Fruit fly (Drosophila melanogaster): ENCODE results near the gene Ir68a.

The Ir68a gene

DNA sequence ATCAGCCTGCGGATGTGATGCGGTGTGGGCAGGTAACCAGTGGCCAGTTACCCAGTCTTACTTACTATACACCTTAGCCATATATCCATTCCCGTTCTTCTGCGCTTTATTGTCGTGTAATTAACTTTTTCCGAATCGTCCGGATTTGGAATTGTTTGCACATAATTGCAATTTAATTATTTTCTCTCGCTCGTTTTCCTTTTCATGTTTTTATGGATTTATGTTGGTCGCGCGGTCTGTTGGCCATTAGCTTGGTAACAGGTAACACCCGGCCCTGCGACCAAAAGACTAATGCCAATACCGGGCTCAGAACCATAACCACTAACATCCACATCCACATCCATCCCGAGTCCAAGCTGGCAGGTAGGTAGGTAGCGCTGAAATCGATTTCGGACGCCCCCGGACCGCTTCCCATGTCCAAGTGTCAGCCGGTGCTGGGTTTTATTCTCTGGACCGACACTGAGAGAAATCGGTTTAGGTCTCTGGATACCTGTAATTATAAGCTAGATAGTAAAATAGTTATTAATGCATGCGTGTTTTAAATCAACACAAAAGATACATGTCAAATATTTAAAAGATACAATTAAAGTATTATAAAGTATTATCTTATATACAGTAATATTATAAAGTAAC lies 1.2 kb upstream of the Ir68a start (continued):
- no peak for TF ChIP-seq CG13296 (GFP tag; optimal IDR thresholded peaks at IDR 0.05)
- TF ChIP-seq kah (GFP tag; optimal IDR thresholded peaks at IDR 0.05): no peak
- TF ChIP-seq Mad (GFP tag; optimal IDR thresholded peaks at IDR 0.05): no peak
- no peak for TF ChIP-seq gce (GFP tag; IDR thresholded peaks at IDR 0.05)
- peak; percentile 90 for TF ChIP-seq cad (GFP tag; optimal IDR thresholded peaks at IDR 0.05)
- no peak for TF ChIP-seq Camta (GFP tag; optimal IDR thresholded peaks at IDR 0.05)
- TF ChIP-seq sc (optimal IDR thresholded peaks at IDR 0.05): no peak
- no peak for TF ChIP-seq sc (GFP tag; optimal IDR thresholded peaks at IDR 0.05)
- TF ChIP-seq Med (GFP tag): peak; percentile 55
- TF ChIP-seq amos (GFP tag; IDR thresholded peaks at IDR 0.05; ENCODE audit: partially characterized antibody): no peak
- TF ChIP-seq nmo (GFP tag; optimal IDR thresholded peaks at IDR 0.05): peak; percentile 13
- TF ChIP-seq schlank (tag; optimal IDR thresholded peaks at IDR 0.05): no peak
- TF ChIP-seq btn (GFP tag; optimal IDR thresholded peaks at IDR 0.05): no peak
- no peak for TF ChIP-seq Doc3 (GFP tag; IDR thresholded peaks at IDR 0.05; ENCODE audit: partially characterized antibody)
- no peak for TF ChIP-seq HmgZ (tag; optimal IDR thresholded peaks at IDR 0.05)
- no peak for TF ChIP-seq Eip74EF (GFP tag; optimal IDR thresholded peaks at IDR 0.05)
- TF ChIP-seq CG9797 (GFP tag; optimal IDR thresholded peaks at IDR 0.05): no peak
- TF ChIP-seq CG7556 (GFP tag; optimal IDR thresholded peaks at IDR 0.05): no peak
- no peak for TF ChIP-seq CG15011 (GFP tag; optimal IDR thresholded peaks at IDR 0.05)
- no peak for TF ChIP-seq sr (GFP tag; IDR thresholded peaks at IDR 0.05)
- TF ChIP-seq Drgx (GFP tag; IDR thresholded peaks at IDR 0.05): no peak
- TF ChIP-seq Chrac-16 (GFP tag; optimal IDR thresholded peaks at IDR 0.05): no peak
- TF ChIP-seq CG18262 (tag; optimal IDR thresholded peaks at IDR 0.05): peak; percentile 35
- no peak for TF ChIP-seq CG4820 (GFP tag; optimal IDR thresholded peaks at IDR 0.05)
- TF ChIP-seq ac (GFP tag; optimal IDR thresholded peaks at IDR 0.05): no peak
- peak; percentile 86 for TF ChIP-seq CG7271 (tag; optimal IDR thresholded peaks at IDR 0.05)
- TF ChIP-seq chif (GFP tag; optimal IDR thresholded peaks at IDR 0.05): no peak
- TF ChIP-seq CG9876 (GFP tag; optimal IDR thresholded peaks at IDR 0.05): no peak
- no peak for TF ChIP-seq Hand (GFP tag; optimal IDR thresholded peaks at IDR 0.05)
- TF ChIP-seq NFAT (GFP tag; IDR thresholded peaks at IDR 0.05): no peak

DNA sequence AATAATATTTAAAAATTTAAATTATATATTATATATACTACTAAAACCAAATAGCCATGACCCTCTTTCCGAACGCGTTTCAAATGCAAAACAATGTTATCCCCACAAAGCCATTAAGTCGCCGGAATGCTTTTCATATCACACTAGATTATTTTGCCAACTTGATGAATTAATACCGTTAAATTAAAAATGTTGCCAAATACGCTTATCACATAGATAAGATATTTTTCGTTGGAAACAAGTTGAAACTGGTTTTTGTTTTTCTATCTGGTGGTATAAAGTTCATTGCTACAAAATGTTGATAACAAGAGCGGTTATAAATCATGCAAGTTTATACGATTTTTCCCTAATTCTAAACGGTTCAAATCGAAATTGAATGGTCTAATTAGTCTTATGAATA lies 2.5 kb downstream of the Ir68a start:
- TF ChIP-seq ato (GFP tag; IDR thresholded peaks at IDR 0.05; ENCODE audit: partially characterized antibody) (no peak), ac (GFP tag; optimal IDR thresholded peaks at IDR 0.05) (no peak), exex (tag; optimal IDR thresholded peaks at IDR 0.05) (peak; percentile 93), Drgx (GFP tag; IDR thresholded peaks at IDR 0.05) (no peak), CG15269 (tag; optimal IDR thresholded peaks at IDR 0.05) (no peak), gem (tag; optimal IDR thresholded peaks at IDR 0.05) (peak; percentile 67), Sry-δ (GFP tag; optimal IDR thresholded peaks at IDR 0.05) (no peak), shn (GFP tag; optimal IDR thresholded peaks at IDR 0.05) (no peak), Mes4 (GFP tag; optimal IDR thresholded peaks at IDR 0.05) (no peak), lab (GFP tag; optimal IDR thresholded peaks at IDR 0.05) (peak; percentile 12), mirr (GFP tag; optimal IDR thresholded peaks at IDR 0.05) (peak; percentile 80), yki (optimal IDR thresholded peaks at IDR 0.05) (no peak), stwl (tag; optimal IDR thresholded peaks at IDR 0.05) (no peak), sug (tag; optimal IDR thresholded peaks at IDR 0.05) (peak; percentile 20), Antp (GFP tag; optimal IDR thresholded peaks at IDR 0.05) (no peak), sima (GFP tag; optimal IDR thresholded peaks at IDR 0.05) (no peak), MESR4 (GFP tag; optimal IDR thresholded peaks at IDR 0.05) (no peak), Hr39 (optimal IDR thresholded peaks at IDR 0.05) (no peak), Bgb (GFP tag; IDR thresholded peaks at IDR 0.05; ENCODE audit: partially characterized antibody) (no peak), CG30403 (GFP tag; optimal IDR thresholded peaks at IDR 0.05) (no peak), maf-S (GFP tag; optimal IDR thresholded peaks at IDR 0.05) (no peak), sd (tag; optimal IDR thresholded peaks at IDR 0.05) (peak; percentile 1), zf30C (GFP tag; optimal IDR thresholded peaks at IDR 0.05) (no peak), HmgZ (tag; optimal IDR thresholded peaks at IDR 0.05) (no peak), CG18476 (GFP tag; optimal IDR thresholded peaks at IDR 0.05) (no peak)

Measured in whole organism, embryonic.